Fruit fly (Drosophila melanogaster): ENCODE results near the gene CG10300.

- TF ChIP-seq psq (optimal IDR thresholded peaks at IDR 0.05) (no peak), ttk (optimal IDR thresholded peaks at IDR 0.05) (no peak), h (optimal IDR thresholded peaks at IDR 0.05) (no peak), Myc (optimal IDR thresholded peaks at IDR 0.05) (no peak), Sin3A (optimal IDR thresholded peaks at IDR 0.05) (no peak), insv (optimal IDR thresholded peaks at IDR 0.05) (no peak)
Measured at dm6 chr3R:23662782-23663181, 48.5 kb upstream of the CG10300 start.
